Fruit fly (Drosophila melanogaster): ENCODE data around the gene PIG-H.

The PIG-H gene

dm6 chr3R:7993506-7993905 lies 6.1 kb upstream of the PIG-H start (continued):
- TF ChIP-seq CG13424 (tag; optimal IDR thresholded peaks at IDR 0.05) (no peak), CG1233 (GFP tag; optimal IDR thresholded peaks at IDR 0.05) (no peak), cas (GFP tag; IDR thresholded peaks at IDR 0.05) (no peak), cato (GFP tag; optimal IDR thresholded peaks at IDR 0.05; ENCODE audit: borderline replicate concordance) (no peak), BtbVII (GFP tag; optimal IDR thresholded peaks at IDR 0.05) (no peak), Hr51 (GFP tag; optimal IDR thresholded peaks at IDR 0.05) (no peak), CG5180 (GFP tag; optimal IDR thresholded peaks at IDR 0.05) (no peak), NK7.1 (GFP tag; optimal IDR thresholded peaks at IDR 0.05) (no peak), Bteb2 (GFP tag; optimal IDR thresholded peaks at IDR 0.05) (no peak), peb (GFP tag; IDR thresholded peaks at IDR 0.05) (no peak), CG32532 (GFP tag; IDR thresholded peaks at IDR 0.05) (no peak), Opbp (GFP tag; IDR thresholded peaks at IDR 0.05; ENCODE audit: partially characterized antibody) (no peak), CG42726 (GFP tag; IDR thresholded peaks at IDR 0.05; ENCODE audit: partially characterized antibody) (no peak), cwo (GFP tag; optimal IDR thresholded peaks at IDR 0.05) (peak; percentile 46), Stat92E (GFP tag; optimal IDR thresholded peaks at IDR 0.05) (no peak), lmd (GFP tag; IDR thresholded peaks at IDR 0.05) (no peak), Atf3 (GFP tag; optimal IDR thresholded peaks at IDR 0.05) (no peak), dm (GFP tag; optimal IDR thresholded peaks at IDR 0.05) (no peak), CG10959 (GFP tag; IDR thresholded peaks at IDR 0.05) (no peak), CG17361 (GFP tag; IDR thresholded peaks at IDR 0.05) (no peak), CG4730 (GFP tag; IDR thresholded peaks at IDR 0.05) (no peak), Lpt (GFP tag; optimal IDR thresholded peaks at IDR 0.05) (no peak), az2 (GFP tag; optimal IDR thresholded peaks at IDR 0.05) (no peak), mirr (GFP tag; optimal IDR thresholded peaks at IDR 0.05) (peak; percentile 18), BEAF-32 (GFP tag; optimal IDR thresholded peaks at IDR 0.05) (no peak), CG33557 (GFP tag; optimal IDR thresholded peaks at IDR 0.05) (no peak), NC2α (GFP tag; optimal IDR thresholded peaks at IDR 0.05) (no peak), CG7987 (GFP tag; optimal IDR thresholded peaks at IDR 0.05) (no peak), hth (optimal IDR thresholded peaks at IDR 0.05) (no peak), Atf6 (GFP tag; IDR thresholded peaks at IDR 0.05) (no peak), sens (GFP tag) (peak; percentile 68), cg (GFP tag; optimal IDR thresholded peaks at IDR 0.05) (peak; percentile 75), zfh2 (GFP tag; optimal IDR thresholded peaks at IDR 0.05) (no peak), sug (tag; optimal IDR thresholded peaks at IDR 0.05) (peak; percentile 27), vvl (GFP tag; IDR thresholded peaks at IDR 0.05) (no peak), CG6175 (GFP tag; IDR thresholded peaks at IDR 0.05) (no peak), trem (tag; optimal IDR thresholded peaks at IDR 0.05) (no peak), CG11504 (tag; optimal IDR thresholded peaks at IDR 0.05) (no peak), CG6272 (GFP tag; IDR thresholded peaks at IDR 0.05) (no peak), CG17912 (GFP tag; optimal IDR thresholded peaks at IDR 0.05) (no peak), CG1832 (GFP tag; optimal IDR thresholded peaks at IDR 0.05) (no peak), YL-1 (GFP tag; optimal IDR thresholded peaks at IDR 0.05) (no peak), E2f1 (GFP tag; IDR thresholded peaks at IDR 0.05) (no peak), CG16813 (GFP tag; IDR thresholded peaks at IDR 0.05; ENCODE audit: partially characterized antibody) (no peak), Aef1 (GFP tag; IDR thresholded peaks at IDR 0.05) (no peak), phol (tag; optimal IDR thresholded peaks at IDR 0.05) (no peak), CG32772 (GFP tag; IDR thresholded peaks at IDR 0.05) (no peak), Trl (optimal IDR thresholded peaks at IDR 0.05) (peak; percentile 15 to 70), Trl (GFP tag; optimal IDR thresholded peaks at IDR 0.05) (no peak), Drgx (GFP tag; IDR thresholded peaks at IDR 0.05) (0 out of 2 replicates have a peak, but pooled peaks have one; percentile 9), CG15269 (tag; optimal IDR thresholded peaks at IDR 0.05) (no peak), Dfd (GFP tag; optimal IDR thresholded peaks at IDR 0.05) (no peak)

Data from whole organism, embryonic.